Fruit fly (Drosophila melanogaster) whole organism, adult: ENCODE data around the gene Tengl3.

Experiments used
- CG11617 ChIP-seq: fragments of 200-800 bp; sonication (Bioruptor generic); optimal IDR thresholded peaks from 2 replicates; lab custom pipeline; 2017; ENCODE audit warnings: mild to moderate bottlenecking, missing biosample characterization, missing genetic modification reagents, missing genetic modification characterization
- CG12768 ChIP-seq: fragments of 200-800 bp; sonication (Bioruptor generic); optimal IDR thresholded peaks from 2 replicates; lab custom pipeline; 2017; ENCODE audit warnings: missing biosample characterization, missing genetic modification characterization, mild to moderate bottlenecking, moderate library complexity, missing genetic modification reagents
- CG14711 ChIP-seq: fragments of 200-800 bp; sonication (Bioruptor generic); optimal IDR thresholded peaks from 2 replicates; lab custom pipeline; 2018; ENCODE audit warnings: missing biosample characterization, mild to moderate bottlenecking, missing genetic modification characterization, moderate library complexity
- CG1620 ChIP-seq: fragments of 200-800 bp; sonication (Bioruptor generic); optimal IDR thresholded peaks from 2 replicates; lab custom pipeline; 2016; ENCODE audit warnings: missing biosample characterization, missing genetic modification characterization
- CG33017 ChIP-seq: fragments of 200-800 bp; sonication (Bioruptor generic); optimal IDR thresholded peaks from 2 replicates; lab custom pipeline; 2018; ENCODE audit warnings: missing biosample characterization, mild to moderate bottlenecking, missing genetic modification characterization, moderate library complexity
- CG5204 ChIP-seq: fragments of 200-800 bp; sonication (Bioruptor generic); optimal IDR thresholded peaks from 2 replicates; lab custom pipeline; 2016; ENCODE audit warnings: missing biosample characterization, missing genetic modification characterization
- CG7045 ChIP-seq: fragments of 200-800 bp; sonication (Bioruptor generic); optimal IDR thresholded peaks from 2 replicates; lab custom pipeline; 2017; ENCODE audit warnings: missing biosample characterization, mild to moderate bottlenecking, missing genetic modification characterization
- CG7101 ChIP-seq: fragments of 200-800 bp; sonication (Bioruptor generic); optimal IDR thresholded peaks from 2 replicates; lab custom pipeline; 2018; ENCODE audit warnings: missing biosample characterization, mild to moderate bottlenecking, missing genetic modification characterization, moderate library complexity
- Clk ChIP-seq: fragments of 200-800 bp; sonication (Bioruptor generic); optimal IDR thresholded peaks from 2 replicates; lab custom pipeline; 2017; ENCODE audit warnings: missing biosample characterization, missing genetic modification characterization
- Crg-1 ChIP-seq: fragments of 200-800 bp; sonication (Bioruptor generic); optimal IDR thresholded peaks from 2 replicates; lab custom pipeline; 2016; ENCODE audit warnings: missing biosample characterization, missing genetic modification characterization
- Hr96 ChIP-seq: fragments of 200-800 bp; sonication (Bioruptor generic); optimal IDR thresholded peaks from 2 replicates; lab custom pipeline; 2016; ENCODE audit warnings: missing biosample characterization, missing genetic modification characterization
- Mnt ChIP-seq: fragments of 200-800 bp; sonication (Bioruptor generic); optimal IDR thresholded peaks from 2 replicates; lab custom pipeline; 2016; ENCODE audit warnings: missing biosample characterization, mild to moderate bottlenecking, missing genetic modification characterization
- bab1 ChIP-seq: fragments of 200-800 bp; sonication (Bioruptor generic); optimal IDR thresholded peaks from 3 replicates; lab custom pipeline; 2019; ENCODE audit warnings: missing biosample characterization, mild to moderate bottlenecking, missing genetic modification characterization, moderate library complexity
- cic ChIP-seq: fragments of 200-800 bp; sonication (Bioruptor generic); optimal IDR thresholded peaks from 2 replicates; lab custom pipeline; 2017; ENCODE audit warnings: missing biosample characterization, mild to moderate bottlenecking, missing genetic modification characterization, moderate library complexity
- cnc ChIP-seq, 2 experiments: fragments of >200 bp; optimal IDR thresholded peaks; 2 replicates each; lab custom pipeline; 2017
- kay ChIP-seq: fragments of 200-800 bp; sonication (Bioruptor generic); peaks from one replicate; lab custom pipeline; 2016; ENCODE audit warnings: missing biosample characterization, missing genetic modification characterization, borderline replicate concordance
- ovo ChIP-seq: fragments of 200-800 bp; sonication (Bioruptor generic); optimal IDR thresholded peaks from 2 replicates; lab custom pipeline; 2016; ENCODE audit warnings: missing biosample characterization, missing genetic modification characterization
- pad ChIP-seq: fragments of 200-800 bp; sonication (Bioruptor generic); optimal IDR thresholded peaks from 3 replicates; lab custom pipeline; 2017; ENCODE audit warnings: missing biosample characterization, missing genetic modification characterization, mild to moderate bottlenecking, moderate library complexity, missing genetic modification reagents
- tj ChIP-seq: fragments of 200-800 bp; sonication (Bioruptor generic); optimal IDR thresholded peaks from 3 replicates; lab custom pipeline; 2017; ENCODE audit warnings: missing biosample characterization, mild to moderate bottlenecking, missing genetic modification characterization, moderate library complexity
- toe ChIP-seq: fragments of 200-800 bp; sonication (Bioruptor generic); optimal IDR thresholded peaks from 2 replicates; lab custom pipeline; 2016; ENCODE audit warnings: missing biosample characterization, missing genetic modification characterization

Gene Tengl3

dm6 chr2L:2202853-2203717 is 35.0 kb downstream of the Tengl3 start:
- TF ChIP-seq CG12768 (GFP tag; lab: Kevin White, UChicago), result peak; percentile 70
- TF ChIP-seq CG11617, result peak; percentile 37
- peak; percentile 82 for TF ChIP-seq tj
- peak; percentile 88 for TF ChIP-seq Mnt (GFP tag; lab: Kevin White, UChicago)
- peak; percentile 67 for TF ChIP-seq CG7045 (GFP tag; lab: Kevin White, UChicago)
- TF ChIP-seq CG1620 (GFP tag; lab: Kevin White, UChicago), result peak; percentile 1
- peak; percentile 98 for TF ChIP-seq kay (GFP tag; lab: Kevin White, UChicago)
- TF ChIP-seq Hr96 (GFP tag; lab: Kevin White, UChicago), result no peak
- TF ChIP-seq toe (GFP tag; lab: Kevin White, UChicago), result peak; percentile 26
- TF ChIP-seq CG7101 (tag; lab: Kevin White, UChicago), result no peak
- peak; percentile 32 for TF ChIP-seq ovo (GFP tag; lab: Kevin White, UChicago)
- no peak for TF ChIP-seq cnc (optimal IDR thresholded peaks at IDR 0.05; lab: Kevin White, UChicago)
- peak; percentile 68 for TF ChIP-seq bab1
- no peak for TF ChIP-seq CG14711
- TF ChIP-seq CG33017 (tag; lab: Kevin White, UChicago), result peak; percentile 1
- no peak for TF ChIP-seq CG5204 (GFP tag; lab: Kevin White, UChicago)
- peak; percentile 95 for TF ChIP-seq cic (GFP tag; lab: Kevin White, UChicago)
- TF ChIP-seq pad (GFP tag; lab: Kevin White, UChicago), result peak; percentile 99
- TF ChIP-seq Clk, result peak; percentile 22
- peak; percentile 49 for TF ChIP-seq Crg-1

dm6 chr2L:2202018-2202852 is 35.8 kb downstream of the Tengl3 start:
- TF ChIP-seq toe (GFP tag; lab: Kevin White, UChicago) (peak; percentile 99), Crg-1 (peak; percentile 99), tj (peak; percentile 100), CG1620 (GFP tag; lab: Kevin White, UChicago) (peak; percentile 99), CG12768 (GFP tag; lab: Kevin White, UChicago) (peak; percentile 100), ovo (GFP tag; lab: Kevin White, UChicago) (peak; percentile 88), pad (GFP tag; lab: Kevin White, UChicago) (peak; percentile 89), cnc (optimal IDR thresholded peaks at IDR 0.05; lab: Kevin White, UChicago) (no peak), CG5204 (GFP tag; lab: Kevin White, UChicago) (peak; percentile 100), kay (GFP tag; lab: Kevin White, UChicago) (peak; percentile 97), Clk (peak; percentile 99), CG33017 (tag; lab: Kevin White, UChicago) (peak; percentile 100), Hr96 (GFP tag; lab: Kevin White, UChicago) (peak; percentile 99), CG7045 (GFP tag; lab: Kevin White, UChicago) (peak; percentile 99), cic (GFP tag; lab: Kevin White, UChicago) (peak; percentile 95), CG14711 (peak; percentile 99), CG11617 (peak; percentile 100), Mnt (GFP tag; lab: Kevin White, UChicago) (peak; percentile 96), CG7101 (tag; lab: Kevin White, UChicago) (peak; percentile 100), bab1 (peak; percentile 100)

dm6 chr2L:2201107-2201561 is 36.9 kb downstream of the Tengl3 start:
- peak; percentile 85 for TF ChIP-seq bab1
- peak; percentile 86 for TF ChIP-seq CG1620 (GFP tag; lab: Kevin White, UChicago)
- TF ChIP-seq ovo (GFP tag; lab: Kevin White, UChicago), result peak; percentile 90
- peak; percentile 65 for TF ChIP-seq Mnt (GFP tag; lab: Kevin White, UChicago)
- peak; percentile 88 for TF ChIP-seq Hr96 (GFP tag; lab: Kevin White, UChicago)
- peak; percentile 96 for TF ChIP-seq CG7045 (GFP tag; lab: Kevin White, UChicago)
- TF ChIP-seq tj, result no peak
- TF ChIP-seq CG7101 (tag; lab: Kevin White, UChicago), result peak; percentile 93
- peak; percentile 75 for TF ChIP-seq pad (GFP tag; lab: Kevin White, UChicago)
- peak; percentile 91 for TF ChIP-seq Crg-1
- TF ChIP-seq CG11617, result peak; percentile 96
- TF ChIP-seq cnc (optimal IDR thresholded peaks at IDR 0.05; lab: Kevin White, UChicago), result no peak
- peak; percentile 94 for TF ChIP-seq CG33017 (tag; lab: Kevin White, UChicago)
- TF ChIP-seq CG5204 (GFP tag; lab: Kevin White, UChicago), result peak; percentile 96
- peak; percentile 69 for TF ChIP-seq cic (GFP tag; lab: Kevin White, UChicago)
- TF ChIP-seq kay (GFP tag; lab: Kevin White, UChicago), result peak; percentile 97
- peak; percentile 89 for TF ChIP-seq Clk
- peak; percentile 97 for TF ChIP-seq toe (GFP tag; lab: Kevin White, UChicago)
- peak; percentile 97 for TF ChIP-seq CG12768 (GFP tag; lab: Kevin White, UChicago)
- TF ChIP-seq CG14711, result peak; percentile 88

- TF ChIP-seq CG7045 (GFP tag; lab: Kevin White, UChicago) (no peak), ovo (GFP tag; lab: Kevin White, UChicago) (peak; percentile 99), tj (peak; percentile 97), CG11617 (no peak), bab1 (peak; percentile 18), CG1620 (GFP tag; lab: Kevin White, UChicago) (no peak), toe (GFP tag; lab: Kevin White, UChicago) (no peak), Crg-1 (no peak), CG12768 (GFP tag; lab: Kevin White, UChicago) (peak; percentile 59), cic (GFP tag; lab: Kevin White, UChicago) (peak; percentile 86), kay (GFP tag; lab: Kevin White, UChicago) (no peak), Mnt (GFP tag; lab: Kevin White, UChicago) (peak; percentile 68), CG5204 (GFP tag; lab: Kevin White, UChicago) (no peak), CG7101 (tag; lab: Kevin White, UChicago) (no peak), CG33017 (tag; lab: Kevin White, UChicago) (peak; percentile 6), pad (GFP tag; lab: Kevin White, UChicago) (peak; percentile 97), Hr96 (GFP tag; lab: Kevin White, UChicago) (peak; percentile 71), cnc (optimal IDR thresholded peaks at IDR 0.05; lab: Kevin White, UChicago) (peak; percentile 51 to 63), CG14711 (peak; percentile 23), Clk (peak; percentile 14)
Observed at dm6 chr2L:2200136-2201036, 37.7 kb downstream of the Tengl3 start.
